Fruit fly (Drosophila melanogaster): ENCODE measurements around the gene Acyp.

dm6 chr2L:13931318-13931717 lies 19.4 kb downstream of the Acyp start, which contains the start of gene CG42711:
- TF ChIP-seq CG3032 (tag; optimal IDR thresholded peaks at IDR 0.05) (no peak), CG11762 (GFP tag; optimal IDR thresholded peaks at IDR 0.05; ENCODE audit: insufficient read depth) (no peak), CG34406 (GFP tag; optimal IDR thresholded peaks at IDR 0.05) (peak; percentile 5), Smox (GFP tag; optimal IDR thresholded peaks at IDR 0.05) (no peak), acj6 (GFP tag; optimal IDR thresholded peaks at IDR 0.05) (peak; percentile 37), CG7368 (GFP tag; optimal IDR thresholded peaks at IDR 0.05) (no peak)
